Worm (Caenorhabditis elegans): ENCODE measurements around the gene imp-2.

The imp-2 gene

DNA sequence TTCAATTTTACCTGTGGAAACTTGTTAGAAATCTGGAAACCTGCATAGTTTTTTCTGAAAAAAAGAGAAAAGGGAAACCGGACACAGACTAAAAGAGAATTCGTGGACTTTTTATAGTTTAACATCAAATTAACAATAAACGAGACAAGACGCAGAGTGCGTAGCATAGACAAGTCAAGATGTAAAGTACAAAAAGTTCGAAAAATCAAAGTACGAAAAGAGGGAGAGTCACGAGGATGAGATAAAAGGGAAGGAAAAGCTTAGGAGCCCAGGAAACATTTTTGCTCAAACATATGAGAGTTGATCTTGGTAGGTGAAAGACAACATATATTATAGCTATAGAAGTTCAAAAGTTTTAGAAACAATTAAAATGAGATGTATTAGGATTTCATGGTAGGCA, 20.9 kb downstream of the imp-2 start, which contains the start of gene M7.12:
M7.12 (minus strand) TSS at position 188 of the 400 bp plus-strand sequence.
- TF ChIP-seq pqm-1 (tag; optimal IDR thresholded peaks at IDR 0.05) (peak; percentile 37), nfya-1 (tag; optimal IDR thresholded peaks at IDR 0.05; ENCODE audit: insufficient read depth) (peak; percentile 7), lin-39 (tag; optimal IDR thresholded peaks at IDR 0.05) (no peak), nhr-76 (tag; optimal IDR thresholded peaks at IDR 0.05) (peak; percentile 76)

DNA sequence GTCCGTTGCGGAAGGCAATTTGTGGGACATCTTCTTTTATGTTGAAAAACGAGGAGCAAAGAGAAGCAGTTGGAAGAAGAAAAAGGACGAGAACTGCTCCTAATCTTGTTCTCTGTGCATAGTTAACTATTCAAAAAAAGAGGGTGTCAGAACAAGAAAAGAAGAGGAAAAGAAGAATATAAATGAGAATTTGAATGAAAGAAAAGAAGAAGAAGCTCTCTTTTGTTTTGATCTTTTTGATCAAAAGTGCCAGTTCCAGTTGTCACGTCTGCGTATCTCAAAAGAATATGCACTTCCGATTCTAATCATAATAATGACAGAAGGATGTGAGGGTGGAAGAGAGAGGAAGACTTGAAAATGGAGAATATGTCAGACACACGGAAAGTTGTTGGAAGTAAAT, 23.7 kb downstream of the imp-2 start, which contains the start of gene M7.8:
M7.8 (minus strand) TSS at position 112 of the 400 bp plus-strand sequence.
- TF ChIP-seq R02D3.7 (tag; optimal IDR thresholded peaks at IDR 0.05): no peak
- peak; percentile 76 for TF ChIP-seq fkh-10 (GFP tag; optimal IDR thresholded peaks at IDR 0.05)

ce11 chrIV:11094052-11094451, 24.6 kb downstream of the imp-2 start:
- TF ChIP-seq ZK546.5 (tag; optimal IDR thresholded peaks at IDR 0.05) (no peak), egl-27 (tag; optimal IDR thresholded peaks at IDR 0.05) (no peak), jun-1 (tag; optimal IDR thresholded peaks at IDR 0.05) (no peak), pha-4 (tag; optimal IDR thresholded peaks at IDR 0.05) (no peak), lin-39 (tag; optimal IDR thresholded peaks at IDR 0.05) (no peak), fkh-2 (tag; optimal IDR thresholded peaks at IDR 0.05) (no peak), ceh-28 (tag; optimal IDR thresholded peaks at IDR 0.05) (no peak), pqm-1 (tag; optimal IDR thresholded peaks at IDR 0.05) (no peak), ztf-4 (tag; optimal IDR thresholded peaks at IDR 0.05) (no peak), nhr-28 (tag; optimal IDR thresholded peaks at IDR 0.05) (no peak), hmg-11 (tag; optimal IDR thresholded peaks at IDR 0.05) (no peak), mml-1 (tag; optimal IDR thresholded peaks at IDR 0.05) (no peak), snpc-4 (tag; optimal IDR thresholded peaks at IDR 0.05) (no peak), eor-1 (tag; optimal IDR thresholded peaks at IDR 0.05) (no peak), lsy-12 (tag; optimal IDR thresholded peaks at IDR 0.05) (no peak)

ce11 chrIV:11092502-11093080, 26.1 kb downstream of the imp-2 start, which contains the start of gene bcc-1:
TSS of gene bcc-1 (minus strand) at chrIV:11092552.
- peak; percentile 1 for TF ChIP-seq egl-27 (tag; optimal IDR thresholded peaks at IDR 0.05)
- TF ChIP-seq unc-62 (GFP tag; optimal IDR thresholded peaks at IDR 0.05): peak; percentile 69
- peak; percentile 19 for TF ChIP-seq ceh-28 (tag; optimal IDR thresholded peaks at IDR 0.05)
- TF ChIP-seq R02D3.7 (tag; optimal IDR thresholded peaks at IDR 0.05): no peak
- peak; percentile 0 for TF ChIP-seq nhr-43 (tag; optimal IDR thresholded peaks at IDR 0.05; ENCODE audit: poor library complexity, severe bottlenecking)
- peak in 1 of 3 experiments; percentile 57 for TF ChIP-seq elt-3 (tag; optimal IDR thresholded peaks at IDR 0.05)
- TF ChIP-seq nhr-23 (tag; optimal IDR thresholded peaks at IDR 0.05): peak; percentile 88
- TF ChIP-seq ceh-16 (tag; optimal IDR thresholded peaks at IDR 0.05): no peak

ce11 chrIV:11089527-11089926, 29.2 kb downstream of the imp-2 start, which contains the start of gene M7.7:
TSS of gene M7.7 (plus strand) at chrIV:11089827.
- no peak for TF ChIP-seq zag-1 (tag; optimal IDR thresholded peaks at IDR 0.05)
- TF ChIP-seq pha-4 (tag; optimal IDR thresholded peaks at IDR 0.05): no peak
- TF ChIP-seq nhr-67 (tag; optimal IDR thresholded peaks at IDR 0.05): no peak
- no peak for TF ChIP-seq ceh-82 (tag; optimal IDR thresholded peaks at IDR 0.05)
- no peak for TF ChIP-seq nhr-25 (tag; optimal IDR thresholded peaks at IDR 0.05)

DNA sequence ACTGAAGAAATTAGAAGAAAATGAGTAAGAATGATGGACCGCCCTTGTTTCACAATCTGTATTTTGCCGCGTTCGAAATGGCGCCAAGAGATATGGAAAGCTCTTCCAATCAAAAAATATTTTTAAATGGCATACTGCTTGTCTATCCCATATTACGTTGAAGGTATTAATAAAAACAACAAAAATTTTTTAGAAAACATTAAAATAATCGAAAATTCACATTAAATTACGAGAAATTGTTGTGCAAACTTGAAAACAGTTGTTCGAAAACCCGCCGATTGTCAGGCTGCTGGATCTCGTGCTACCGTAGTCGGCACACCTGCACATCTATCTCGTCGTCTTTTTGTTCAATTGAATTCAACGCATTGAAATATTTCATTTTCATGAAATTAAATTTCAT, 35.1 kb downstream of the imp-2 start, which contains the start of gene klc-1:
klc-1 (plus strand) TSS at position 127 of the 400 bp plus-strand sequence.
- no peak for TF ChIP-seq unc-62 (GFP tag; optimal IDR thresholded peaks at IDR 0.05)

DNA sequence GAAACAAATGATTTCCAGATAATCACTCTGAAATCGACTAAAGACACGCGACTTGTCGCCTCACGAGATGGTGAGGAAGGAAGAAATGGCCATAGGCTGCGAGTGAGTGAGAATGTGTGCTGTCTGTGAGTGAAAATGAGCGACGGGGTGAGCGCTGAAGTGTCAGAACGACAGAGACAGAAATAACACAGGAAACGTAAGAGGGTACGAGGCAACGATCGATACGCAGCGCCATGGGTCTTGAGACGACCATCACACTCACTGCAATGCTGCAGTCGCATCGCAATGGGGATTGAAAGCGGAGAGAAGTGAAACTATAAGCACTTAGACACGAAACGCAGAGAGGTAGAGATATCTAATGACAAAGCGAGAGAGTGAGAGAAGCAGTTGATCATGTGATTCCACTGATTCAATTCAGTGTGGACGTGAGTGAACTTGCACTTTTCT, 35.9 kb downstream of the imp-2 start:
- TF ChIP-seq ceh-82 (tag; optimal IDR thresholded peaks at IDR 0.05) (peak; percentile 22), zag-1 (tag; optimal IDR thresholded peaks at IDR 0.05) (peak; percentile 91), fkh-2 (tag; optimal IDR thresholded peaks at IDR 0.05) (peak; percentile 37), ceh-16 (tag; optimal IDR thresholded peaks at IDR 0.05) (no peak), pha-4 (tag; optimal IDR thresholded peaks at IDR 0.05) (peak; percentile 88), aly-2 (tag; optimal IDR thresholded peaks at IDR 0.05) (no peak), ceh-28 (tag; optimal IDR thresholded peaks at IDR 0.05) (peak; percentile 96), nhr-67 (tag; optimal IDR thresholded peaks at IDR 0.05) (no peak), nhr-12 (tag; optimal IDR thresholded peaks at IDR 0.05) (no peak), daf-12 (tag; optimal IDR thresholded peaks at IDR 0.05) (no peak), ztf-11 (tag; optimal IDR thresholded peaks at IDR 0.05) (no peak), elt-1 (tag; optimal IDR thresholded peaks at IDR 0.05) (peak; percentile 12), eor-1 (tag; optimal IDR thresholded peaks at IDR 0.05) (no peak), unc-62 (GFP tag; optimal IDR thresholded peaks at IDR 0.05) (peak; percentile 90), unc-39 (tag; optimal IDR thresholded peaks at IDR 0.05) (no peak), nhr-76 (tag; optimal IDR thresholded peaks at IDR 0.05) (peak; percentile 54), ZK546.5 (tag; optimal IDR thresholded peaks at IDR 0.05) (peak; percentile 16), egl-27 (tag; optimal IDR thresholded peaks at IDR 0.05) (peak; percentile 91), mdl-1 (tag; optimal IDR thresholded peaks at IDR 0.05) (peak; percentile 13), hmg-11 (tag; optimal IDR thresholded peaks at IDR 0.05) (peak; percentile 99), nhr-77 (tag; optimal IDR thresholded peaks at IDR 0.05) (peak; percentile 16), egl-5 (tag; optimal IDR thresholded peaks at IDR 0.05) (peak; percentile 96), snpc-4 (tag; optimal IDR thresholded peaks at IDR 0.05) (peak; percentile 55), tbx-2 (tag; optimal IDR thresholded peaks at IDR 0.05) (peak; percentile 86)
